Worm (Caenorhabditis elegans): ENCODE measurements around the gene hrg-7.

The hrg-7 gene

ce11 chrV:12786340-12786739, 44.5 kb downstream of the hrg-7 start:
- TF ChIP-seq ces-1 (GFP tag; optimal IDR thresholded peaks at IDR 0.05) (no peak), pha-4 (tag; optimal IDR thresholded peaks at IDR 0.05) (no peak), sptf-1 (tag; optimal IDR thresholded peaks at IDR 0.05) (no peak), elt-3 (tag; optimal IDR thresholded peaks at IDR 0.05) (no peak), nhr-237 (tag; optimal IDR thresholded peaks at IDR 0.05) (no peak), mab-5 (tag; optimal IDR thresholded peaks at IDR 0.05) (no peak), unc-62 (GFP tag; optimal IDR thresholded peaks at IDR 0.05) (no peak), M03D4.4 (tag; optimal IDR thresholded peaks at IDR 0.05) (no peak), bed-3 (GFP tag; optimal IDR thresholded peaks at IDR 0.05) (no peak), nhr-76 (tag; optimal IDR thresholded peaks at IDR 0.05) (no peak), zip-8 (tag; optimal IDR thresholded peaks at IDR 0.05) (no peak), unc-39 (tag; optimal IDR thresholded peaks at IDR 0.05) (no peak), lin-32 (GFP tag; optimal IDR thresholded peaks at IDR 0.05) (no peak), sem-2 (GFP tag; optimal IDR thresholded peaks at IDR 0.05) (no peak), ztf-11 (tag; optimal IDR thresholded peaks at IDR 0.05) (no peak), ceh-43 (GFP tag; optimal IDR thresholded peaks at IDR 0.05) (no peak), nhr-12 (tag; optimal IDR thresholded peaks at IDR 0.05) (no peak), ham-2 (GFP tag; optimal IDR thresholded peaks at IDR 0.05) (no peak), ceh-83 (GFP tag; optimal IDR thresholded peaks at IDR 0.05) (no peak)

- TF ChIP-seq sem-2 (GFP tag; optimal IDR thresholded peaks at IDR 0.05) = no peak
These were observed 45.2 kb downstream of the hrg-7 start, which contains the start of gene fkb-4 for ce11 chrV:12787026-12787425. Gene fkb-4 (minus strand): TSS chrV:12787126.

DNA sequence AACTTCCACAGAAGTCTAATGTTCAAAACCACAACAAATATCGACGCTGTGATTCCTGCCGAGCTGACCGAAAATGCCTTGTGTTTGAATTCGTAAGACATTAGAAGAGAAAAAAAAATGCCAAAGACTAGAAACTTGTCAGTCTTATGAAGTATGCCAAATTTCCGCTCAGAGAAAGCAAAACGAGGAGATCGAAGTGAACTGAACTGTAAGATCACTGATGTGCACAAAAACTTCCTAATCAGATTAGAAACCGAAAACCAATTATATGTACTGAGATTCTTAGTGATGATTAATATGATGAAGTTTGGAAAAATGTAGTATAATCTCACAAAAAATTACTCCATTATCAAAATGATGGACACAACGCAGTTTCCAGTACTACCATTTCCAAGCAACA, 46.6 kb downstream of the hrg-7 start, which contains the start of gene srbc-44:
srbc-44 (minus strand) TSS at position 101 of the 400 bp plus-strand sequence.
- TF ChIP-seq ceh-43 (GFP tag; optimal IDR thresholded peaks at IDR 0.05) = no peak
- TF ChIP-seq snpc-4 (tag; optimal IDR thresholded peaks at IDR 0.05) = no peak
- TF ChIP-seq sem-2 (GFP tag; optimal IDR thresholded peaks at IDR 0.05) = no peak
- TF ChIP-seq unc-39 (tag; optimal IDR thresholded peaks at IDR 0.05) = no peak
- TF ChIP-seq flh-1 (GFP tag; optimal IDR thresholded peaks at IDR 0.05) = no peak
- TF ChIP-seq zip-8 (tag; optimal IDR thresholded peaks at IDR 0.05) = no peak
- TF ChIP-seq M03D4.4 (tag; optimal IDR thresholded peaks at IDR 0.05) = no peak

DNA sequence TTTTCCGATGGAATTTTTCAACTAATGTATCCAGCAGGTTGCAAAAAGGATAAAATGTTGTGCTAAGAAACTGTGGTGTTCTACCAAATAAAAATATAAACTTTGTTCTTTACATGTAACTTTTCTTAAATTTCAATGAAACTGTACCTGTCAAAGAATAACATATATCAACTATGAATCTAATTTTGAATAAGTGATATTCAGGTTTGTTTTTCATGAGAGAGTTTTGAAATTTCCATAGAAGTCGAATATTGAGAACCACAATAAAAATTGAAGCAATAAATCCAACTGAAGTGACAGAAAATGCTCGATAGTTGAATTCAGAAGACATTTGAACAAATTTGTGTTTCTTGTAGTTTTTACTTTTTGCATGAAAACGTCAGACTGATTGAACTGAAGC, 48.3 kb downstream of the hrg-7 start, which contains the start of gene srbc-43:
srbc-43 (minus strand) TSS at position 331 of the 400 bp plus-strand sequence.
- no peak for TF ChIP-seq ceh-39 (tag; optimal IDR thresholded peaks at IDR 0.05)
- TF ChIP-seq elt-3 (tag; optimal IDR thresholded peaks at IDR 0.05) = no peak
- no peak for TF ChIP-seq nhr-237 (tag; optimal IDR thresholded peaks at IDR 0.05)
- TF ChIP-seq unc-120 (tag; optimal IDR thresholded peaks at IDR 0.05; ENCODE audit: poor library complexity, severe bottlenecking) = no peak

- TF ChIP-seq lin-32 (GFP tag; optimal IDR thresholded peaks at IDR 0.05) (no peak), mab-5 (tag; optimal IDR thresholded peaks at IDR 0.05) (no peak), ceh-43 (GFP tag; optimal IDR thresholded peaks at IDR 0.05) (no peak), nhr-2 (tag; optimal IDR thresholded peaks at IDR 0.05) (no peak), cnd-1 (tag; optimal IDR thresholded peaks at IDR 0.05) (no peak), elt-3 (tag; optimal IDR thresholded peaks at IDR 0.05) (no peak), sptf-1 (tag; optimal IDR thresholded peaks at IDR 0.05) (no peak), nhr-12 (tag; optimal IDR thresholded peaks at IDR 0.05) (no peak), ces-1 (GFP tag; optimal IDR thresholded peaks at IDR 0.05) (no peak), mls-2 (tag; optimal IDR thresholded peaks at IDR 0.05) (no peak), unc-62 (GFP tag; optimal IDR thresholded peaks at IDR 0.05) (no peak), unc-39 (tag; optimal IDR thresholded peaks at IDR 0.05) (no peak), zip-8 (tag; optimal IDR thresholded peaks at IDR 0.05) (no peak)
These were observed 50.9 kb downstream of the hrg-7 start, which contains the start of gene ugt-5 for ce11 chrV:12792752-12793151. Gene ugt-5 (minus strand): TSS chrV:12792965.

All from whole organism, mixed stage, embryonic.